Worm (Caenorhabditis elegans): ENCODE data around the gene dhcr-24.

DNA sequence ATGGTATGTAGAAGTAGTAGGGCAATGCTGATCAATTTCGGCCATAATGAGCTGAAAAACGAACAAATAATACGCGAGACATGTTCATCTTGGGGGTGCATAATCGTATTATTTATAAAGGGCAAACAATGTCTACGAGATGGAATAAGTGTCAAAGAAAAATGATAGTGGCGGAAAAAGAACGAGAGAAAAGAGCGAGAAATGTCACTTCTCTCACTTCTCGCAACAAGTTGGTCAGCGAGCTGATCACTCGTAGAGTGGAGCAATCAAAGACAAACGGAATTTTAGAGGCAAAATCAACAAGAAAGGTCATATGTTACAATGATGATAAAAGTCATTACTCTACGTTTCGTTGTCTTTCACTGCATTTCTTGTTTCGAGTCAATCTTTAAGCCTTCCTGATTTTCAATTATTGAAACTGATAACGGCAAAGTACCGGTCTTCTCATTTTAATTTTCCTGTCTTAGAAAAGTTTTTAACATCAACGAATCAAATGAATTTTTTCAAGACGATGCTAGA lies 22.9 kb downstream of the dhcr-24 start, which contains the start of gene F52H2.3:
- TF ChIP-seq snpc-1.1 (tag; optimal IDR thresholded peaks at IDR 0.05; ENCODE audit: insufficient read depth) (no peak), lir-1 (GFP tag; conservative IDR thresholded peaks at IDR 0.05) (no peak), madf-10 (tag; optimal IDR thresholded peaks at IDR 0.05) (no peak), ztf-26 (tag; optimal IDR thresholded peaks at IDR 0.05) (no peak), attf-6 (GFP tag; IDR thresholded peaks at IDR 0.05) (no peak), ztf-3 (GFP tag; optimal IDR thresholded peaks at IDR 0.05) (no peak), unc-62 (GFP tag; optimal IDR thresholded peaks at IDR 0.05) (no peak), egl-44 (GFP tag; IDR thresholded peaks at IDR 0.05) (no peak), mel-28 (tag; optimal IDR thresholded peaks at IDR 0.05; ENCODE audit: borderline replicate concordance) (no peak), ceh-100 (GFP tag; IDR thresholded peaks at IDR 0.05) (no peak), ztf-28 (GFP tag; IDR thresholded peaks at IDR 0.05) (no peak), hsf-1 (GFP tag; IDR thresholded peaks at IDR 0.05) (no peak)
